Worm (Caenorhabditis elegans): ENCODE data around the gene swsn-3.

The swsn-3 gene

DNA sequence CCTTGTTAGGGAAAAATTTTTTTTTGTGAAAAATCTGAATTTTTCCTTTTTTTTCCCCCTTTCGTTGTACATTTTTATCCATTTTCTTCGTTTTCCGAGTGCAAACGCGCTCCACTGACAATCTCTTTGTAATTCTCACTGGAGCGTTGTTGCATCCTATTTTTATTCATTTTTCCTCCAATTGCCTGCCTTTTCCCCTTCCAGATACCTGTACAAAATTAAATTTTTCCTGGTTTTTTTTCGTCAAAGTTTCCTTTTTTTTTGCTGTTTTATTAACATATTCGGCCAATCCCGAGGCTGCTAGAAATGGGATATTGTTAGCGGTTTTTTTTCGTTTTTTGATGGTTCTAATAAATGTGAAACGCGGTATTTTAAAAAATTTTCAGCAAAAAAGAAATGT lies 42.9 kb upstream of the swsn-3 start (continued):
- no peak for TF ChIP-seq Y5F2A.4 (GFP tag; optimal IDR thresholded peaks at IDR 0.05)
- TF ChIP-seq zip-11 (GFP tag; IDR thresholded peaks at IDR 0.05) = no peak
- no peak for TF ChIP-seq lin-15B (tag; optimal IDR thresholded peaks at IDR 0.05)
- no peak for TF ChIP-seq nhr-11 (tag; optimal IDR thresholded peaks at IDR 0.05)
- peak; percentile 22 for TF ChIP-seq nhr-102 (tag; optimal IDR thresholded peaks at IDR 0.05)
- TF ChIP-seq attf-4 (tag; optimal IDR thresholded peaks at IDR 0.05) = no peak
- TF ChIP-seq zfp-2 (tag; optimal IDR thresholded peaks at IDR 0.05) = no peak
- no peak for TF ChIP-seq madf-5 (GFP tag; IDR thresholded peaks at IDR 0.05)
- peak; percentile 60 for TF ChIP-seq nhr-111 (GFP tag; optimal IDR thresholded peaks at IDR 0.05)
- TF ChIP-seq ama-1 (optimal IDR thresholded peaks at IDR 0.05) = peak; percentile 76
- no peak for TF ChIP-seq ces-1 (GFP tag; optimal IDR thresholded peaks at IDR 0.05)
- peak; percentile 41 for TF ChIP-seq unc-130 (GFP tag; optimal IDR thresholded peaks at IDR 0.05)
- peak; percentile 2 for TF ChIP-seq nhr-48 (tag; optimal IDR thresholded peaks at IDR 0.05)
- TF ChIP-seq set-16 (GFP tag; IDR thresholded peaks at IDR 0.05) = no peak
- TF ChIP-seq aly-2 (tag; optimal IDR thresholded peaks at IDR 0.05) = no peak
- no peak for TF ChIP-seq dmd-6 (GFP tag; IDR thresholded peaks at IDR 0.05)
- TF ChIP-seq hif-1 (tag; optimal IDR thresholded peaks at IDR 0.05) = peak in 1 of 2 experiments; percentile 69
- no peak for TF ChIP-seq R02D3.7 (tag; optimal IDR thresholded peaks at IDR 0.05)
- TF ChIP-seq ztf-11 (tag; optimal IDR thresholded peaks at IDR 0.05) = no peak
- peak; percentile 29 for TF ChIP-seq T20F7.1 (GFP tag; optimal IDR thresholded peaks at IDR 0.05)
- TF ChIP-seq egl-43 (GFP tag; IDR thresholded peaks at IDR 0.05) = peak; percentile 40; the same call in 1 of the 2 replicates
- no peak for TF ChIP-seq mep-1 (tag; optimal IDR thresholded peaks at IDR 0.05)
- TF ChIP-seq ZK337.2 (GFP tag; IDR thresholded peaks at IDR 0.05) = no peak
- TF ChIP-seq dmd-8 (GFP tag; IDR thresholded peaks at IDR 0.05) = no peak
- TF ChIP-seq ceh-28 (tag; optimal IDR thresholded peaks at IDR 0.05) = no peak
- no peak for TF ChIP-seq mxl-2 (GFP tag; conservative IDR thresholded peaks at IDR 0.05)
- 0 out of 2 replicates have a peak, but pooled peaks have one; percentile 42 for TF ChIP-seq ctbp-1 (GFP tag; IDR thresholded peaks at IDR 0.05)
- TF ChIP-seq unc-62 (GFP tag; optimal IDR thresholded peaks at IDR 0.05 in 1 of 2) = no peak
- TF ChIP-seq unc-62 (tag; optimal IDR thresholded peaks at IDR 0.05) = no peak
- no peak for TF ChIP-seq skn-1 (tag; optimal IDR thresholded peaks at IDR 0.05)
- TF ChIP-seq lin-1 (GFP tag; IDR thresholded peaks at IDR 0.05) = no peak; the same call in 1 of the 2 replicates
- TF ChIP-seq nhr-10 (tag; optimal IDR thresholded peaks at IDR 0.05) = no peak
- no peak for TF ChIP-seq nhr-6 (tag; optimal IDR thresholded peaks at IDR 0.05)
- TF ChIP-seq ceh-82 (tag; optimal IDR thresholded peaks at IDR 0.05) = no peak
- no peak for TF ChIP-seq ZK546.5 (tag; optimal IDR thresholded peaks at IDR 0.05)
- TF ChIP-seq F10B5.3 (tag; optimal IDR thresholded peaks at IDR 0.05) = no peak
- TF ChIP-seq unc-39 (tag; optimal IDR thresholded peaks at IDR 0.05) = no peak
- no peak for TF ChIP-seq Y75B8A.6 (GFP tag; IDR thresholded peaks at IDR 0.05)
- TF ChIP-seq tra-1 (GFP tag; IDR thresholded peaks at IDR 0.05) = no peak
- no peak for TF ChIP-seq daf-12 (tag; optimal IDR thresholded peaks at IDR 0.05)
- no peak for TF ChIP-seq D1046.2 (GFP tag; IDR thresholded peaks at IDR 0.05)
- TF ChIP-seq lir-3 (tag; optimal IDR thresholded peaks at IDR 0.05) = no peak
- TF ChIP-seq F49E8.2 (tag; optimal IDR thresholded peaks at IDR 0.05; ENCODE audit: borderline replicate concordance) = peak; percentile 47
- TF ChIP-seq Y105C5A.15 (GFP tag; IDR thresholded peaks at IDR 0.05) = no peak
- TF ChIP-seq F26F4.8 (GFP tag; conservative IDR thresholded peaks at IDR 0.05) = no peak
- no peak for TF ChIP-seq lim-7 (GFP tag; IDR thresholded peaks at IDR 0.05)
- no peak for TF ChIP-seq nhr-25 (tag; optimal IDR thresholded peaks at IDR 0.05; ENCODE audit: borderline replicate concordance, insufficient read depth)
- no peak for TF ChIP-seq ceh-44 (GFP tag; IDR thresholded peaks at IDR 0.05)
- no peak for TF ChIP-seq mdt-29 (GFP tag; IDR thresholded peaks at IDR 0.05)
- TF ChIP-seq Y48G9A.11 (GFP tag; IDR thresholded peaks at IDR 0.05) = no peak
- no peak for TF ChIP-seq F37D6.2 (tag; optimal IDR thresholded peaks at IDR 0.05)
- no peak for TF ChIP-seq ceh-62 (tag; optimal IDR thresholded peaks at IDR 0.05)
- TF ChIP-seq daf-8 (GFP tag; IDR thresholded peaks at IDR 0.05) = no peak
